Worm (Caenorhabditis elegans): ENCODE results near the gene T10B5.8.

DNA sequence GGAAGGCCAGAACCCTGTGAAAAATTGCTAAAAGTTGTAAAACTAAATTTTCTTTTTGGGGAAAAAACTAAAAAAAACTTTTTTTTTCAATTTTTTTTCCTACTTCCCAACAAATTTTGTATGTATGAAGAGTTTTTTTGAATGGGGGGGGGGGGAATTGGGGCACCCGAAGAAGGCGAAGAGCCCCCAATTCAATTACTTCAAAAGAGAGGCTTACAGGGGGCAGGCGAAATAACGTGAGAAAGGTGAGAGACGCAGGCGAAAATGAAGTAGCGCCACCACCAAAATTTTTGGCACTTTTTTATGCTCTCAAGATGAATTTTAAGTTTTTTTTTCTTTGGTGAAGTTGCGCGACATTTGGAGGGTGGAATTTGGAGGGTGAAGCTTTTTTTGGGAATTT is 21.1 kb downstream of the T10B5.8 start:
- TF ChIP-seq B0310.2 (tag; optimal IDR thresholded peaks at IDR 0.05), result no peak
- TF ChIP-seq flt-1 (GFP tag; IDR thresholded peaks at IDR 0.05), result no peak
- no peak for TF ChIP-seq ama-1 (optimal IDR thresholded peaks at IDR 0.05)
